Fruit fly (Drosophila melanogaster) whole organism, pupa: ENCODE data around the gene TfAP-2.

Source experiments
- CG10348 ChIP-seq: fragments of 200-800 bp; sonication (Bioruptor generic); IDR thresholded peaks from 2 replicates; pipeline ENCODE4 v1.3.6; 2022; ENCODE audit warnings: missing biosample characterization, missing genetic modification characterization
- CG13204 ChIP-seq: fragments of 200-800 bp; sonication (Bioruptor generic); optimal IDR thresholded peaks from 2 replicates; lab custom pipeline; 2018; ENCODE audit warnings: missing biosample characterization, mild to moderate bottlenecking, missing genetic modification characterization, moderate library complexity
- CG15710 ChIP-seq: fragments of 200-800 bp; sonication (Bioruptor generic); optimal IDR thresholded peaks from 2 replicates; lab custom pipeline; 2018; ENCODE audit warnings: missing biosample characterization, mild to moderate bottlenecking, missing genetic modification characterization, moderate library complexity
- CG32121 ChIP-seq: fragments of 200-800 bp; sonication (Bioruptor generic); IDR thresholded peaks from 2 replicates; pipeline ENCODE4 v1.3.6; 2022; ENCODE audit warnings: missing biosample characterization, missing genetic modification characterization
- CG34367 ChIP-seq: fragments of 200-800 bp; sonication (Bioruptor generic); optimal IDR thresholded peaks from 2 replicates; lab custom pipeline; 2018; ENCODE audit warnings: missing biosample characterization, mild to moderate bottlenecking, missing genetic modification characterization
- CG4496 ChIP-seq: fragments of 200-800 bp; sonication (Bioruptor generic); IDR thresholded peaks from 3 replicates; pipeline ENCODE4 v1.3.6; 2022; ENCODE audit warnings: missing biosample characterization, missing genetic modification characterization
- CG8159 ChIP-seq: fragments of 200-800 bp; sonication (Bioruptor generic); optimal IDR thresholded peaks from 3 replicates; lab custom pipeline; 2018; ENCODE audit warnings: missing biosample characterization, mild to moderate bottlenecking, missing genetic modification characterization, moderate library complexity
- CG9948 ChIP-seq: fragments of 200-800 bp; sonication (Bioruptor generic); optimal IDR thresholded peaks from 2 replicates; lab custom pipeline; 2018; ENCODE audit warnings: missing biosample characterization, mild to moderate bottlenecking, missing genetic modification characterization, moderate library complexity
- D1 ChIP-seq: fragments of 200-800 bp; sonication (Bioruptor generic); optimal IDR thresholded peaks from 2 replicates; lab custom pipeline; 2018; ENCODE audit warnings: missing biosample characterization, mild to moderate bottlenecking, missing genetic modification characterization, moderate library complexity
- EcR ChIP-seq: fragments of 200-800 bp; sonication (Bioruptor generic); optimal IDR thresholded peaks from 3 replicates; lab custom pipeline; 2019; ENCODE audit warnings: missing biosample characterization, missing genetic modification characterization, mild to moderate bottlenecking, moderate library complexity, missing genetic modification reagents
- Pif1B ChIP-seq: fragments of 200-800 bp; sonication (Bioruptor generic); optimal IDR thresholded peaks from 3 replicates; lab custom pipeline; 2016; ENCODE audit warnings: missing biosample characterization, missing genetic modification characterization
- Snoo ChIP-seq: fragments of 200-800 bp; sonication (Bioruptor generic); optimal IDR thresholded peaks from 3 replicates; lab custom pipeline; 2017; ENCODE audit warnings: missing biosample characterization, mild to moderate bottlenecking, missing genetic modification characterization, inconsistent platforms
- fd96Ca ChIP-seq: fragments of 200-800 bp; sonication (Bioruptor generic); IDR thresholded peaks from 3 replicates; pipeline ENCODE4 v1.3.6; 2022; ENCODE audit warnings: missing biosample characterization, missing genetic modification characterization
- rn ChIP-seq: fragments of 200-800 bp; sonication (Bioruptor generic); IDR thresholded peaks from 2 replicates; pipeline ENCODE4 v1.3.6; 2022; ENCODE audit warnings: missing biosample characterization, missing genetic modification characterization

dm6 chr3L:21610535-21610934 lies 23.9 kb downstream of the TfAP-2 start:
- TF ChIP-seq CG9948, result no peak
- no peak for TF ChIP-seq rn (GFP tag; lab: Robert Waterston, UW)
- no peak for TF ChIP-seq Snoo (tag; lab: Kevin White, UChicago)
- TF ChIP-seq CG32121 (GFP tag; lab: Robert Waterston, UW), result no peak
- no peak for TF ChIP-seq Pif1B (GFP tag; lab: Kevin White, UChicago)
- TF ChIP-seq CG13204 (GFP tag; lab: Kevin White, UChicago), result no peak
- no peak for TF ChIP-seq fd96Ca (GFP tag; lab: Robert Waterston, UW)
- TF ChIP-seq CG15710, result no peak
- no peak for TF ChIP-seq CG4496 (GFP tag; lab: Robert Waterston, UW)
- no peak for TF ChIP-seq EcR
- TF ChIP-seq CG10348, result no peak
- TF ChIP-seq CG34367, result no peak
- TF ChIP-seq CG8159 (tag; lab: Kevin White, UChicago), result no peak
- TF ChIP-seq D1 (tag; lab: Kevin White, UChicago), result no peak
